Fruit fly (Drosophila melanogaster) whole organism, wandering third instar larva: ENCODE data around the gene CG33285.

Experiments
- CG32264 ChIP-seq: fragments of 200-800 bp; sonication (Bioruptor generic); optimal IDR thresholded peaks from 2 replicates; lab custom pipeline; 2016; ENCODE audit warnings: missing biosample characterization, missing genetic modification characterization
- GATAd ChIP-seq: sonication (Bioruptor generic); optimal IDR thresholded peaks from 2 replicates; lab custom pipeline; 2016; ENCODE audit warnings: missing biosample characterization, missing genetic modification characterization
- Myc ChIP-seq: fragments of >200 bp; optimal IDR thresholded peaks from 2 replicates; lab custom pipeline; 2017
- pan ChIP-seq: fragments of >200 bp; optimal IDR thresholded peaks from 2 replicates; lab custom pipeline; 2017
- psq ChIP-seq: fragments of 200-800 bp; sonication (Bioruptor generic); optimal IDR thresholded peaks from 3 replicates; lab custom pipeline; 2017; ENCODE audit warnings: missing biosample characterization, mild to moderate bottlenecking, missing genetic modification characterization, moderate library complexity

DNA sequence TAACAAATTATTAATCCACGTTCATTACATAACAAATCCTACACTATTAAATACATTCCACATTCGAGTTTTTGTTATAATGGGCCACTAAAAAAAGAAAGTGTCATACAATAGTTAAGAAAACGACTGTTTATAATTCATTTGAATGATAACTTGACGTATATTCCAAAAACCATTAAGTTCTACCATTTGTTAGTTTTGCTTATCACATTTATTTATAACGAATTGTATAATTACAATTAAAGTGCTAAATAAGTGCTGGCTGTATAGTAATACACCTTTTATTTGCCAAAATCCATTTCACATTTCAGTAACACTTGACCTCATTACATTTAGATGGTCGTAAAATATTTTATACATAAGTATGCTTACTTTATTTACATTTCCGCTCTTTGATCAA, 47.5 kb upstream of the CG33285 start, which contains the start of gene CG10565:
- TF ChIP-seq Myc (lab: Kevin White, UChicago) (no peak), GATAd (GFP tag; lab: Kevin White, UChicago) (no peak), CG32264 (GFP tag; lab: Kevin White, UChicago) (no peak), psq (GFP tag; lab: Kevin White, UChicago) (no peak), pan (lab: Kevin White, UChicago) (no peak)
